Worm (Caenorhabditis elegans): ENCODE measurements around the gene Y75B8A.39.

The Y75B8A.39 gene

ce11 chrIII:12351301-12351700 lies 38.3 kb downstream of the Y75B8A.39 start, which contains the start of the genes pph-4.1 and Y75B8A.31 (continued):
- TF ChIP-seq rec-8 (tag; optimal IDR thresholded peaks at IDR 0.05): peak; percentile 9 to 11
- TF ChIP-seq egrh-3 (GFP tag; IDR thresholded peaks at IDR 0.05): no peak
- peak; percentile 42 for TF ChIP-seq ztf-26 (tag; optimal IDR thresholded peaks at IDR 0.05)

ce11 chrIII:12356588-12356987 lies 43.6 kb downstream of the Y75B8A.39 start:
- TF ChIP-seq ceh-100 (GFP tag; IDR thresholded peaks at IDR 0.05): no peak
- TF ChIP-seq zfh-2 (GFP tag; conservative IDR thresholded peaks at IDR 0.05): no peak
- no peak for TF ChIP-seq ztf-6 (GFP tag; IDR thresholded peaks at IDR 0.05)
- no peak for TF ChIP-seq ceh-27 (GFP tag; optimal IDR thresholded peaks at IDR 0.05)

ce11 chrIII:12358461-12358860 lies 45.5 kb downstream of the Y75B8A.39 start, which contains the start of gene Y75B8A.32:
Gene Y75B8A.32 (minus strand): TSS chrIII:12358561.
- TF ChIP-seq attf-6 (GFP tag; IDR thresholded peaks at IDR 0.05) (no peak), K11D2.4 (GFP tag; IDR thresholded peaks at IDR 0.05) (no peak), egrh-3 (GFP tag; IDR thresholded peaks at IDR 0.05) (no peak), ceh-100 (GFP tag; IDR thresholded peaks at IDR 0.05) (no peak), dpff-1 (tag; optimal IDR thresholded peaks at IDR 0.05) (no peak), snpc-3.4 (tag; optimal IDR thresholded peaks at IDR 0.05) (no peak)

ce11 chrIII:12359265-12359664 lies 46.3 kb downstream of the Y75B8A.39 start, which contains the start of gene Y75B8A.34:
Gene Y75B8A.34 (plus strand): TSS chrIII:12359565.
- TF ChIP-seq madf-3 (GFP tag; IDR thresholded peaks at IDR 0.05): no peak
- no peak for TF ChIP-seq bed-2 (GFP tag; IDR thresholded peaks at IDR 0.05)
- TF ChIP-seq Y79H2A.3 (GFP tag; conservative IDR thresholded peaks at IDR 0.05): no peak
- no peak for TF ChIP-seq D2030.7 (GFP tag; IDR thresholded peaks at IDR 0.05)
- TF ChIP-seq T07F8.4 (tag; optimal IDR thresholded peaks at IDR 0.05): no peak
- no peak for TF ChIP-seq lir-1 (GFP tag; conservative IDR thresholded peaks at IDR 0.05)
- no peak for TF ChIP-seq madf-8 (GFP tag; conservative IDR thresholded peaks at IDR 0.05)
- TF ChIP-seq ccch-3 (GFP tag; optimal IDR thresholded peaks at IDR 0.05): no peak
- TF ChIP-seq Y67H2A.10 (GFP tag; conservative IDR thresholded peaks at IDR 0.05): no peak
- no peak for TF ChIP-seq lsy-27 (tag; optimal IDR thresholded peaks at IDR 0.05; ENCODE audit: borderline replicate concordance, insufficient read depth)
- TF ChIP-seq rcor-1 (GFP tag; IDR thresholded peaks at IDR 0.05): no peak
- TF ChIP-seq tbp1 (GFP tag; optimal IDR thresholded peaks at IDR 0.05): no peak
- TF ChIP-seq ztf-25 (GFP tag; IDR thresholded peaks at IDR 0.05): no peak
- TF ChIP-seq Y53F4B.3 (GFP tag; IDR thresholded peaks at IDR 0.05): no peak

ce11 chrIII:12362942-12363341 lies 50.0 kb downstream of the Y75B8A.39 start:
- TF ChIP-seq attf-3 (GFP tag; conservative IDR thresholded peaks at IDR 0.05): peak; percentile 76

ce11 chrIII:12363545-12363944 lies 50.6 kb downstream of the Y75B8A.39 start:
- TF ChIP-seq attf-3 (GFP tag; conservative IDR thresholded peaks at IDR 0.05): peak; percentile 74

Measured in whole organism, young adult.